Worm (Caenorhabditis elegans): ENCODE results near the gene F54H12.10.

DNA sequence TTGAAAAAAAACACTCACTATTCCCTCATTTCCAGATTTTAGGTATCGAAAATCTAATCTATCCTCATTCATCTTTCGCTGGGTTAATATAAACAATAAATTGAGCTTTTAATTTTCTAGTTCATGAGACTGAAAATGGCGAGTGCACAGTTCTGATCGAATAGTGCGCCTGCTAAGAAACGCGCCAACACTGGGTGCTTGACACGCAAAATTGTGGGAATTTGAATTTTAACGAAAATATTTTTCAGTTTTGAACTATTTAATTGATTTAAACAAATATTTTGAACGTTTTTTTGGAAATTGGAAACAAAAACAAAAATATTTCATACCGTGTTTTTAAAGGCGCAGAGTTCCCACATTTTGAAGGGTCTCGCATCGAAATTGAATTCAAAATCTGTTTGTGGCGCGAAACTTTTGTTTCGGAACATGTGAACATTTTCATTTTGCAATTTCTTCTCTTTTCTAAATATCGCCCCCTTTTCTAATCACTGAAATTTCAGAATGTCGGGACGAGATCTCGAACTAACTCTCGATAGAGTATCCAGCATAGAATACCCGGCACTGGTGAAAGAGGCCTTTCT, 30.1 kb downstream of the F54H12.10 start, which contains the start of the genes C29E4.13 and npp-15:
- TF ChIP-seq scrt-1 (GFP tag; IDR thresholded peaks at IDR 0.05) (no peak), hnd-1 (tag; optimal IDR thresholded peaks at IDR 0.05) (no peak), ama-1 (optimal IDR thresholded peaks at IDR 0.05) (no peak), B0310.2 (tag; optimal IDR thresholded peaks at IDR 0.05) (no peak), F13C5.2 (tag; optimal IDR thresholded peaks at IDR 0.05) (no peak), tbx-37 (GFP tag; conservative IDR thresholded peaks at IDR 0.05) (no peak)
